Worm (Caenorhabditis elegans): ENCODE results near the gene mrps-14.

The mrps-14 gene

DNA sequence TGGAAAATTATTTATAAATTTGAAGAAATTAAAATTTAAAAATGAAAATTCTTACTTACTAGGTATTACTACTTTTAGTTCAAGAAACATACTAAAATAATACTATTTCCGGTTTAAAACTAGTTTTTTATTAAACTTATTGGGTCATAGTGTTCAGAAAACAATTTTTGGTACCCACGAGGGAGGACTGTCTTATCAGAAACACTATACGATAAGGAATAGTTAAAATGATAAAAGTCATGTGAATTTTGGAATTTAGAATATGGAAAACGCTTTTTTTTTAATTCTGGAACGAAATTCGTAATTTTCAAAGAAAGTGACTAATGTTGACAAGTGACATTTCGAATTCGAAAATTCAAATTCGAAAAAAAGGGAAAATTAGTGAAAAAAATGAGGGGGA lies 39.4 kb upstream of the mrps-14 start:
- no peak for TF ChIP-seq F13H6.1 (tag; optimal IDR thresholded peaks at IDR 0.05)
- TF ChIP-seq ceh-6 (GFP tag; optimal IDR thresholded peaks at IDR 0.05): no peak

DNA sequence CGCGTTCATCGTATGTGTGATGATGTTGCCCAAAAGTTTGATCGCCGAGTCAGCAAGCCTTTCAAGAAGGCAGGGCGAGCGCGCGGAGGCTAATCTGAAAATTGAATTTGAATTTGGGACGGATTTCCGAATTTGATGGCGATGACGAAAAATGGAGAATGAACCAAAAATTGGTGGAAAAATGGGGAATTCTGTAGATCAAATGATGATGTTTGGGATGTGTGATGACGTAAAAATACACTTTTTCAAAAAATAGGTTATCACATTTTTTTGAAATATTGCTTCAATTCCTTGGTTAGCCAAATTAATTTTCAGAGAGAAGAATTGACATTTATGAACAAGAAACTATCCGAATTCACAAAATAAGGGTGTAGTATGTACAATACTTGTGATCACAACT lies 37.3 kb upstream of the mrps-14 start, which contains the start of gene ZK971.1:
Gene ZK971.1, minus strand, starts transcription at position 101 of the 400 bp plus-strand sequence.
- TF ChIP-seq nfya-1 (tag; optimal IDR thresholded peaks at IDR 0.05): no peak
- peak; percentile 19 for TF ChIP-seq unc-42 (tag; optimal IDR thresholded peaks at IDR 0.05)

DNA sequence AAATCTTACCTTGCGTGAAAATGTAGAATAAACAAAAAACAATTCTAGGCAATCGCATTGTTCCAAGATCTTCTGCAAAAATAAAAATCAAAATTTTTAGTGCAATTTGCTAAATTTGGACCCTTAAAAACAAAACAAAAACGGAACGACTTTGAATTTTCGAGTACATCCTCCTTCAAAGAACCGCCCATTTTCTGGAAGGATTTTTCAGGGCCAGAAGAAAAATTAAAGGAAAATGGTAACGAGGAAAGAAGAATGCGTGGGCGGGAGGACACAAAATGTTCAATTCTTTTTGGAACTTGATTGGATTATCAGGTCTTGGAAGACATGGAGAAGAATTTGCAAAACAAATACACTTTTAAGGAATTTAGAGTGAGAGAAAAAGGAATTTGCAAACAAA lies 28.8 kb upstream of the mrps-14 start, which contains the start of gene F54B3.4:
Gene F54B3.4, minus strand, starts transcription at position 101 of the 400 bp plus-strand sequence.
- TF ChIP-seq fkh-10 (GFP tag; optimal IDR thresholded peaks at IDR 0.05): no peak
- TF ChIP-seq pat-9 (tag; optimal IDR thresholded peaks at IDR 0.05): no peak
- TF ChIP-seq C08G9.2 (tag; optimal IDR thresholded peaks at IDR 0.05): no peak
- TF ChIP-seq ceh-31 (tag; optimal IDR thresholded peaks at IDR 0.05): no peak
- TF ChIP-seq sdc-2 (tag; optimal IDR thresholded peaks at IDR 0.05): no peak
- no peak for TF ChIP-seq zip-5 (tag; optimal IDR thresholded peaks at IDR 0.05)
- TF ChIP-seq rnt-1 (tag; optimal IDR thresholded peaks at IDR 0.05): no peak
- TF ChIP-seq pros-1 (tag; optimal IDR thresholded peaks at IDR 0.05): no peak
- no peak for TF ChIP-seq hlh-30 (tag; optimal IDR thresholded peaks at IDR 0.05; ENCODE audit: insufficient read depth)
- TF ChIP-seq T23F11.4 (GFP tag; optimal IDR thresholded peaks at IDR 0.05): no peak
- TF ChIP-seq gmeb-2 (tag; optimal IDR thresholded peaks at IDR 0.05): no peak
- no peak for TF ChIP-seq tbx-7 (tag; optimal IDR thresholded peaks at IDR 0.05)
- no peak for TF ChIP-seq unc-86 (tag; optimal IDR thresholded peaks at IDR 0.05)
- no peak for TF ChIP-seq odd-2 (tag; optimal IDR thresholded peaks at IDR 0.05)

DNA sequence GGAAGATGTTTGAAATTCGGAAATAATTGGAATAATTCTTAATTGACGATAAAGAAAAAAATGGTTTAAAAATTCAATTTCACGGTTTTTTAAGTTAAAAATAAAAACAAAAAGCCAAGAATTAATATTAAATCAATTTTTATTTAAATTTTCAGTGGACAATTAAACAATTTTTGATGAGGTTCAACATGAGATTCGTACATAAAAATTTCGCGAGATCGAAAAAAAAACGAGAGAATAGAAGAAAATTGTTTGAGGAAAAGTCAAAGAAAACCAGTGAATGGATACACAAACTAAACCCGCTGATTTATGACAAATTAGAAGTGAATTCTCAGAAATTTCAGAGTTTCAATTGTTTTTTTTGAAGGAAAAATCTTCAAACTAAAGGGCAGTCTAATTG lies 27.8 kb upstream of the mrps-14 start, which contains the start of gene F54B3.2:
Gene F54B3.2, minus strand, starts transcription at position 101 of the 400 bp plus-strand sequence.
- TF ChIP-seq hlh-8 (tag; optimal IDR thresholded peaks at IDR 0.05) (no peak), eyg-1 (tag; optimal IDR thresholded peaks at IDR 0.05) (no peak), pha-2 (tag; optimal IDR thresholded peaks at IDR 0.05) (no peak), odd-2 (tag; optimal IDR thresholded peaks at IDR 0.05) (no peak), ceh-30 (tag; optimal IDR thresholded peaks at IDR 0.05) (no peak), syd-9 (tag; optimal IDR thresholded peaks at IDR 0.05) (no peak), pax-1 (tag; optimal IDR thresholded peaks at IDR 0.05) (no peak), C38D4.7 (GFP tag; optimal IDR thresholded peaks at IDR 0.05) (no peak), tbx-7 (tag; optimal IDR thresholded peaks at IDR 0.05) (no peak), F13H6.1 (tag; optimal IDR thresholded peaks at IDR 0.05) (no peak), unc-42 (tag; optimal IDR thresholded peaks at IDR 0.05) (no peak), madf-2 (tag; optimal IDR thresholded peaks at IDR 0.05) (no peak), dmd-4 (tag; optimal IDR thresholded peaks at IDR 0.05; ENCODE audit: borderline replicate concordance) (no peak), elt-2 (tag; optimal IDR thresholded peaks at IDR 0.05) (no peak), hlh-13 (GFP tag; optimal IDR thresholded peaks at IDR 0.05) (no peak), T23F11.4 (GFP tag; optimal IDR thresholded peaks at IDR 0.05) (no peak), fkh-6 (tag; optimal IDR thresholded peaks at IDR 0.05) (no peak)

DNA sequence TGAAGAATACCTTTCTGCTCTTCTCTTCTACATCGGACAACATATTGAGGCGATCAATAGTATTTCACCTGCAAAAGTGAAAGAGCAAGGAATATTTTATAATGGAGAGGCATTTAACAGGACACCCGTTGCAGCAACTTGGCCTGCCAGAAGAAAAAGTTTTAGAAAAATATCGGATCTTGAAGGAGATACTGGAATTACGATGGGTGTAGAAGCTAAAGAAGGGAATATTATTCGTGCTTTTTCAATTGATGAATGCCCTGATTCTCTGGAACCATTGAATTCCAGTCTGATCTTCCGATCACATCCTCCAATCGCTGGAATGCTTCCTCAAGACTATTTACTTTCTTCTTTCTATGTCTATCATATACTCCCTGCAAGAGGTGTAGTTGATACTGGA lies 19.0 kb upstream of the mrps-14 start:
- TF ChIP-seq ceh-22 (tag; optimal IDR thresholded peaks at IDR 0.05) (no peak), unc-3 (GFP tag; conservative IDR thresholded peaks at IDR 0.05) (no peak), unc-3 (tag; optimal IDR thresholded peaks at IDR 0.05) (no peak), nhr-232 (tag; optimal IDR thresholded peaks at IDR 0.05) (no peak), zip-5 (tag; optimal IDR thresholded peaks at IDR 0.05) (no peak), F13H6.1 (tag; optimal IDR thresholded peaks at IDR 0.05) (no peak), pha-4 (tag; optimal IDR thresholded peaks at IDR 0.05) (no peak), ceh-31 (tag; optimal IDR thresholded peaks at IDR 0.05) (no peak), tbx-7 (tag; optimal IDR thresholded peaks at IDR 0.05) (no peak)
